Fruit fly (Drosophila melanogaster) whole organism, embryonic: ENCODE results near the gene AIMP2.

ENCODE experiments used
- Ada2b ChIP-seq: fragments of 200-800 bp; sonication (Bioruptor generic); IDR thresholded peaks from 2 replicates; pipeline ENCODE4 v1.3.6; 2022; ENCODE audit warnings: missing biosample characterization, missing genetic modification characterization
- Adf1 ChIP-seq: fragments of 200-800 bp; sonication (Bioruptor generic); IDR thresholded peaks from 2 replicates; pipeline ENCODE4 v1.3.6; 2022; ENCODE audit warnings: missing biosample characterization, missing genetic modification characterization
- Antp ChIP-seq: fragments of 200-800 bp; sonication (Bioruptor generic); optimal IDR thresholded peaks from 3 replicates; lab custom pipeline; 2016; ENCODE audit warnings: missing biosample characterization, missing genetic modification characterization
- CG11247 ChIP-seq: fragments of 200-800 bp; sonication (Bioruptor generic); IDR thresholded peaks from 2 replicates; pipeline ENCODE4 v1.3.6; 2022; ENCODE audit warnings: missing biosample characterization, missing genetic modification characterization
- CG11504 ChIP-seq: fragments of 200-800 bp; sonication (Bioruptor generic); optimal IDR thresholded peaks from 3 replicates; lab custom pipeline; 2019; ENCODE audit warnings: missing biosample characterization, mild to moderate bottlenecking, missing genetic modification characterization, moderate library complexity
- CG11723 ChIP-seq: fragments of 200-800 bp; sonication (Bioruptor generic); optimal IDR thresholded peaks from 2 replicates; lab custom pipeline; 2017; ENCODE audit warnings: missing biosample characterization, mild to moderate bottlenecking, missing genetic modification characterization
- CG12104 ChIP-seq: fragments of 200-800 bp; sonication (Bioruptor generic); optimal IDR thresholded peaks from 3 replicates; lab custom pipeline; 2016; ENCODE audit warnings: missing biosample characterization, missing genetic modification characterization
- CG12236 ChIP-seq: fragments of 200-800 bp; sonication (Bioruptor generic); optimal IDR thresholded peaks from 2 replicates; lab custom pipeline; 2016; ENCODE audit warnings: missing biosample characterization, missing genetic modification characterization
- CG12299 ChIP-seq: fragments of 200-800 bp; sonication (Bioruptor generic); optimal IDR thresholded peaks from 2 replicates; lab custom pipeline; 2018; ENCODE audit warnings: missing biosample characterization, mild to moderate bottlenecking, missing genetic modification characterization
- CG13123 ChIP-seq: fragments of 200-800 bp; sonication (Bioruptor generic); optimal IDR thresholded peaks from 2 replicates; lab custom pipeline; 2016; ENCODE audit warnings: missing biosample characterization, missing genetic modification characterization
- CG13894 ChIP-seq: fragments of 200-800 bp; sonication (Bioruptor generic); optimal IDR thresholded peaks from 3 replicates; lab custom pipeline; 2018; ENCODE audit warnings: missing biosample characterization, mild to moderate bottlenecking, missing genetic modification characterization, moderate library complexity
- CG14860 ChIP-seq: fragments of 200-800 bp; sonication (Bioruptor generic); IDR thresholded peaks from 3 replicates; pipeline ENCODE4 v1.3.6; 2022; ENCODE audit warnings: missing biosample characterization, missing genetic modification characterization; ENCODE audit not compliant: partially characterized antibody
- CG15601 ChIP-seq: fragments of 200-800 bp; sonication (Bioruptor generic); optimal IDR thresholded peaks from 3 replicates; lab custom pipeline; 2019; ENCODE audit warnings: missing biosample characterization, mild to moderate bottlenecking, missing genetic modification characterization, moderate library complexity
- CG16779 ChIP-seq: fragments of 200-800 bp; sonication (Bioruptor generic); IDR thresholded peaks from 2 replicates; pipeline ENCODE4 v1.3.6; 2022; ENCODE audit warnings: missing biosample characterization, missing genetic modification characterization
- CG18262 ChIP-seq: fragments of 200-800 bp; optimal IDR thresholded peaks from 3 replicates; lab custom pipeline; 2019; ENCODE audit warnings: missing biosample characterization, mild to moderate bottlenecking, missing genetic modification characterization, moderate library complexity
- CG31388 ChIP-seq: fragments of 200-800 bp; sonication (Bioruptor generic); optimal IDR thresholded peaks from 2 replicates; lab custom pipeline; 2016; ENCODE audit warnings: missing biosample characterization, missing genetic modification characterization
- CG34224 ChIP-seq: fragments of 200-800 bp; sonication (Bioruptor generic); IDR thresholded peaks from 3 replicates; pipeline ENCODE4 v1.3.6; 2022; ENCODE audit warnings: missing biosample characterization, missing genetic modification characterization; ENCODE audit not compliant: partially characterized antibody
- CG42726 ChIP-seq: fragments of 200-800 bp; sonication (Bioruptor generic); IDR thresholded peaks from 2 replicates; pipeline ENCODE4 v1.3.6; 2022; ENCODE audit warnings: missing biosample characterization, missing genetic modification characterization; ENCODE audit not compliant: partially characterized antibody
- CG4707 ChIP-seq: fragments of 200-800 bp; sonication (Bioruptor generic); optimal IDR thresholded peaks from 2 replicates; lab custom pipeline; 2018; ENCODE audit warnings: missing biosample characterization, mild to moderate bottlenecking, missing genetic modification characterization, moderate library complexity
- CG6813 ChIP-seq: fragments of 200-800 bp; sonication (Bioruptor generic); optimal IDR thresholded peaks from 2 replicates; lab custom pipeline; 2017; ENCODE audit warnings: missing biosample characterization, missing genetic modification characterization, mild to moderate bottlenecking, moderate library complexity, missing genetic modification reagents
- CG7556 ChIP-seq: fragments of 200-800 bp; sonication (Bioruptor generic); optimal IDR thresholded peaks from 2 replicates; lab custom pipeline; 2017; ENCODE audit warnings: missing biosample characterization, mild to moderate bottlenecking, missing genetic modification characterization
- CG7745 ChIP-seq: fragments of 200-800 bp; sonication (Bioruptor generic); optimal IDR thresholded peaks from 2 replicates; lab custom pipeline; 2018; ENCODE audit warnings: missing biosample characterization, mild to moderate bottlenecking, missing genetic modification characterization, moderate library complexity
- CG7928 ChIP-seq: fragments of 200-800 bp; sonication (Bioruptor generic); optimal IDR thresholded peaks from 2 replicates; lab custom pipeline; 2017; ENCODE audit warnings: missing biosample characterization, mild to moderate bottlenecking, missing genetic modification characterization
- CG8089 ChIP-seq: fragments of 200-800 bp; sonication (Bioruptor generic); optimal IDR thresholded peaks from 3 replicates; lab custom pipeline; 2016; ENCODE audit warnings: missing biosample characterization, missing genetic modification characterization
- CG8478 ChIP-seq: fragments of >200 bp; optimal IDR thresholded peaks from 2 replicates; lab custom pipeline; 2018
- CG9876 ChIP-seq: fragments of 200-800 bp; sonication (Bioruptor generic); optimal IDR thresholded peaks from 2 replicates; lab custom pipeline; 2016; ENCODE audit warnings: missing biosample characterization, missing genetic modification characterization
- D19A ChIP-seq: fragments of 200-800 bp; optimal IDR thresholded peaks from 3 replicates; lab custom pipeline; 2019; ENCODE audit warnings: missing biosample characterization, mild to moderate bottlenecking, missing genetic modification characterization, moderate library complexity
- Deaf1 ChIP-seq: fragments of 200-800 bp; optimal IDR thresholded peaks from 3 replicates; lab custom pipeline; 2019; ENCODE audit warnings: missing biosample characterization, mild to moderate bottlenecking, missing genetic modification characterization, moderate library complexity
- Dfd ChIP-seq, 2 experiments: fragments of >200 bp; optimal IDR thresholded peaks; 2 replicates each; lab custom pipeline; 2017; ENCODE audit warnings: missing biosample characterization in 2 of 2, missing genetic modification characterization in 2 of 2
- Fer2 ChIP-seq: fragments of 200-800 bp; sonication (Bioruptor generic); optimal IDR thresholded peaks from 2 replicates; lab custom pipeline; 2018; ENCODE audit warnings: missing biosample characterization, mild to moderate bottlenecking, missing genetic modification characterization, moderate library complexity
- Hmx ChIP-seq: fragments of 200-800 bp; sonication (Bioruptor generic); optimal IDR thresholded peaks from 2 replicates; lab custom pipeline; 2016; ENCODE audit warnings: missing biosample characterization, missing genetic modification characterization
- Lim3 ChIP-seq: fragments of 200-800 bp; sonication (Bioruptor generic); IDR thresholded peaks from 2 replicates; pipeline ENCODE4 v1.3.6; 2022; ENCODE audit warnings: missing biosample characterization, missing genetic modification characterization
- Lpt ChIP-seq: fragments of >200 bp; optimal IDR thresholded peaks from 2 replicates; lab custom pipeline; 2018; ENCODE audit warnings: missing biosample characterization, missing genetic modification characterization
- NC2β ChIP-seq: fragments of 200-800 bp; sonication (Bioruptor generic); optimal IDR thresholded peaks from 2 replicates; lab custom pipeline; 2016; ENCODE audit warnings: missing biosample characterization, missing genetic modification characterization
- Oli ChIP-seq: fragments of 200-800 bp; sonication (Bioruptor generic); optimal IDR thresholded peaks from 2 replicates; lab custom pipeline; 2018; ENCODE audit warnings: missing biosample characterization, mild to moderate bottlenecking, missing genetic modification characterization, moderate library complexity
- Sin3A ChIP-seq: fragments of >200 bp; optimal IDR thresholded peaks from 2 replicates; lab custom pipeline; 2018
- Xrp1 ChIP-seq: fragments of 200-800 bp; sonication (Bioruptor generic); IDR thresholded peaks from 2 replicates; pipeline ENCODE4 v1.3.6; 2022; ENCODE audit warnings: missing biosample characterization, missing genetic modification characterization
- btn ChIP-seq: fragments of 200-800 bp; sonication (Bioruptor generic); optimal IDR thresholded peaks from 2 replicates; lab custom pipeline; 2016; ENCODE audit warnings: missing biosample characterization, missing genetic modification characterization
- dimm ChIP-seq: fragments of 200-800 bp; sonication (Bioruptor generic); IDR thresholded peaks from 2 replicates; pipeline ENCODE4 v1.3.6; 2022; ENCODE audit warnings: missing biosample characterization, missing genetic modification characterization
- gem ChIP-seq: fragments of 200-800 bp; sonication (Bioruptor generic); optimal IDR thresholded peaks from 2 replicates; lab custom pipeline; 2019; ENCODE audit warnings: missing biosample characterization, mild to moderate bottlenecking, missing genetic modification characterization, moderate library complexity
- gfzf ChIP-seq: fragments of 200-800 bp; sonication (Bioruptor generic); optimal IDR thresholded peaks from 2 replicates; lab custom pipeline; 2016; ENCODE audit warnings: missing biosample characterization, mild to moderate bottlenecking, missing genetic modification characterization, moderate library complexity
- h ChIP-seq: fragments of >200 bp; optimal IDR thresholded peaks from 2 replicates; lab custom pipeline; 2017
- hkb ChIP-seq, 2 experiments: fragments of 200-800 bp in 1 of 2; fragments of >200 bp in 1 of 2; sonication (Bioruptor generic) in 1 of 2; IDR thresholded peaks in 1 of 2; optimal IDR thresholded peaks in 1 of 2; 2 replicates each; pipeline versions ENCODE4 v1.3.6 to Lab custom; 2017 to 2022; ENCODE audit warnings: missing biosample characterization in 1 of 2, missing genetic modification characterization in 1 of 2
- luna ChIP-seq: fragments of 200-800 bp; sonication (Bioruptor generic); optimal IDR thresholded peaks from 2 replicates; lab custom pipeline; 2016; ENCODE audit warnings: missing biosample characterization, missing genetic modification characterization
- mam ChIP-seq: fragments of 200-800 bp; sonication (Bioruptor generic); optimal IDR thresholded peaks from 3 replicates; lab custom pipeline; 2016; ENCODE audit warnings: missing biosample characterization, missing genetic modification characterization
- seq ChIP-seq: fragments of 200-800 bp; sonication (Bioruptor generic); IDR thresholded peaks from 2 replicates; pipeline ENCODE4 v1.3.6; 2022; ENCODE audit warnings: missing biosample characterization, missing genetic modification characterization
- sna ChIP-seq: fragments of 200-800 bp; sonication (Bioruptor generic); IDR thresholded peaks from 2 replicates; pipeline ENCODE4 v1.3.6; 2022; ENCODE audit warnings: missing biosample characterization, missing genetic modification characterization; ENCODE audit not compliant: partially characterized antibody
- sob ChIP-seq: fragments of 200-800 bp; sonication (Bioruptor generic); IDR thresholded peaks from 2 replicates; pipeline ENCODE4 v1.3.6; 2022; ENCODE audit warnings: missing biosample characterization, missing genetic modification characterization
- sr ChIP-seq: fragments of 200-800 bp; sonication (Bioruptor generic); IDR thresholded peaks from 3 replicates; pipeline ENCODE4 v1.3.6; 2022; ENCODE audit warnings: missing biosample characterization, missing genetic modification characterization
- trh ChIP-seq: fragments of 200-800 bp; sonication (Bioruptor generic); optimal IDR thresholded peaks from 2 replicates; lab custom pipeline; 2016; ENCODE audit warnings: missing biosample characterization, missing genetic modification characterization

The AIMP2 gene

DNA sequence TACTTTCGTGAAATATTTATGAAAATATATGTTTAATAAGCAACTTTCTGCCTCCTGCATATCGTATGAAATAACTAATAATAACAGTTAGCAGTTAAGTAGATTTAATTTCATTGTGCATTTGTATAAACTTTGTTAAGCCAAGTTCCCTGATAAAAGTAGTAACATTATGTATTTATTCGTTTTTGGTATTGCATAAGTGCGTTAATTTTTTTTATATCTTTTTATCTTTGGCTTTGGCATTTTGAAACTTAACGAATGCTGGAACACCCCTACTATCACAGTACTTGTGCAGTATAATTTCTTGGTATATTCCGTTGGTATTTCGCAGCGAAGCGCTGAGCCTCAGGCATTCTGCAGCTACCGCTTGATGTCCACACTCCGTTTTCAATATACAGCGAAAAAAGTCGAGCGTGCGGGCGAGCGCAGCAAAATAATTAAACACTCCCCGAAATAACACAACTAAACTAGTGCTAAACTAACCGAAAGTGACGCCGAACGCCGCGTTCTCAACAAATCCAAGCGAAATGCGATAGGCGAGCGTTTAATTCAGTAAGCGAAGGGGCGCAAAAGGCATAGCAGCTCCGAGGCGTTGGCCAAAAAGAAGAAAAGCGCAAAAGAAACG lies 5.2 kb downstream of the AIMP2 start, which contains the start of gene RhoGAP71E (continued):
- no peak for TF ChIP-seq trh (GFP tag; lab: Kevin White, UChicago)
- TF ChIP-seq luna (GFP tag; lab: Kevin White, UChicago): no peak
- TF ChIP-seq CG12236: no peak
- TF ChIP-seq CG11247 (GFP tag; lab: Robert Waterston, UW): peak; percentile 39; the same call in 1 of the 2 replicates
- TF ChIP-seq Adf1: no peak
- TF ChIP-seq Fer2 (tag; lab: Kevin White, UChicago): peak; percentile 40
- peak; percentile 46; the same call in 1 of the 2 replicates for TF ChIP-seq Xrp1 (GFP tag; lab: Robert Waterston, UW)
- peak; percentile 65; the same call in 1 of the 2 replicates for TF ChIP-seq sob (GFP tag; lab: Robert Waterston, UW)
- TF ChIP-seq CG16779 (GFP tag; lab: Robert Waterston, UW): no peak
- TF ChIP-seq CG7745: peak; percentile 16
- no peak for TF ChIP-seq CG15601 (tag; lab: Kevin White, UChicago)
- peak; percentile 56 for TF ChIP-seq CG11504 (tag; lab: Kevin White, UChicago)
- no peak for TF ChIP-seq Hmx
- peak; percentile 34 for TF ChIP-seq CG12299 (tag; lab: Kevin White, UChicago)
- TF ChIP-seq sna (GFP tag; lab: Robert Waterston, UW): no peak
- peak; percentile 32 for TF ChIP-seq CG6813 (GFP tag; lab: Kevin White, UChicago)
- peak; percentile 41 for TF ChIP-seq gem
- TF ChIP-seq CG4707 (GFP tag; lab: Kevin White, UChicago): peak; percentile 51
- TF ChIP-seq CG7928: no peak
- TF ChIP-seq CG7556: peak; percentile 6
- no peak for TF ChIP-seq CG31388 (GFP tag; lab: Kevin White, UChicago)
- peak; percentile 59 for TF ChIP-seq CG13894 (tag; lab: Kevin White, UChicago)
- TF ChIP-seq btn (GFP tag; lab: Kevin White, UChicago): no peak
- TF ChIP-seq CG42726: peak; percentile 54; the same call in 1 of the 2 replicates
- no peak for TF ChIP-seq D19A
- TF ChIP-seq Dfd (GFP tag; optimal IDR thresholded peaks at IDR 0.05; lab: Kevin White, UChicago): no peak
- peak; percentile 27 for TF ChIP-seq NC2β (GFP tag; lab: Kevin White, UChicago)
- TF ChIP-seq CG12104 (GFP tag; lab: Kevin White, UChicago): peak; percentile 15
- no peak for TF ChIP-seq CG8478 (lab: Kevin White, UChicago)
- TF ChIP-seq mam (GFP tag; lab: Kevin White, UChicago): peak; percentile 27
- no peak for TF ChIP-seq Antp
- TF ChIP-seq CG8089 (GFP tag; lab: Kevin White, UChicago): peak; percentile 4
- no peak for TF ChIP-seq h (lab: Kevin White, UChicago)
- peak; percentile 10 for TF ChIP-seq Sin3A (lab: Kevin White, UChicago)
- TF ChIP-seq dimm: no peak
- 0 out of 2 replicates have a peak, but pooled peaks have one; percentile 51 for TF ChIP-seq Ada2b (GFP tag; lab: Robert Waterston, UW)
- no peak for TF ChIP-seq CG9876 (GFP tag; lab: Kevin White, UChicago)
- no peak for TF ChIP-seq hkb (optimal IDR thresholded peaks at IDR 0.05; lab: Kevin White, UChicago)
- peak; percentile 64 for TF ChIP-seq hkb (GFP tag; IDR thresholded peaks at IDR 0.05; lab: Robert Waterston, UW)
- 0 out of 3 replicates have a peak, but pooled peaks have one; percentile 14 for TF ChIP-seq CG34224 (GFP tag; lab: Robert Waterston, UW)
- TF ChIP-seq Lim3 (GFP tag; lab: Robert Waterston, UW): no peak
- peak; percentile 35 for TF ChIP-seq CG11723 (GFP tag; lab: Kevin White, UChicago)
- TF ChIP-seq CG13123 (GFP tag; lab: Kevin White, UChicago): peak; percentile 7
- peak; percentile 35 for TF ChIP-seq Deaf1 (tag; lab: Kevin White, UChicago)
- peak; percentile 89 for TF ChIP-seq gfzf
- TF ChIP-seq CG18262 (tag; lab: Kevin White, UChicago): peak; percentile 30
- no peak for TF ChIP-seq sr
- no peak for TF ChIP-seq CG14860 (GFP tag; lab: Robert Waterston, UW)
- TF ChIP-seq Oli (tag; lab: Kevin White, UChicago): no peak
- no peak for TF ChIP-seq Lpt (GFP tag; lab: Kevin White, UChicago)
- TF ChIP-seq seq (GFP tag; lab: Robert Waterston, UW): no peak
